Worm (Caenorhabditis elegans) whole organism, midembryonic: ENCODE data around the gene penr-1.

ENCODE experiments used
- T22C8.4 ChIP-seq: fragments of 200-800 bp; sonication (Bioruptor generic); IDR thresholded peaks from 2 replicates; pipeline ENCODE4 v1.3.6; 2022; ENCODE audit warnings: missing genetic modification characterization, missing compliant biosample characterization
- cog-1 ChIP-seq: sonication (generic microtip); optimal IDR thresholded peaks from 2 replicates; lab custom pipeline; 2016; ENCODE audit warnings: missing genetic modification characterization, missing compliant biosample characterization
- flt-1 ChIP-seq: fragments of 200-800 bp; sonication (Bioruptor generic); IDR thresholded peaks from 2 replicates; pipeline ENCODE4 v1.3.6; 2022; ENCODE audit warnings: missing genetic modification characterization, missing compliant biosample characterization
- klf-2 ChIP-seq: fragments of 200-800 bp; sonication (Bioruptor generic); conservative IDR thresholded peaks from 2 replicates; pipeline ENCODE4 v1.3.6; 2022; ENCODE audit warnings: missing genetic modification reagents, missing genetic modification characterization, missing compliant biosample characterization
- ref-1 ChIP-seq: fragments of 200-800 bp; sonication (Bioruptor generic); conservative IDR thresholded peaks from 2 replicates; pipeline ENCODE4 v1.3.6; 2022; ENCODE audit warnings: missing genetic modification reagents, missing genetic modification characterization, missing compliant biosample characterization
- tab-1 ChIP-seq: fragments of 200-800 bp; sonication (Bioruptor generic); IDR thresholded peaks from 2 replicates; pipeline ENCODE4 v1.3.6; 2022; ENCODE audit warnings: missing genetic modification characterization, missing compliant biosample characterization
- ztf-23 ChIP-seq: fragments of 200-800 bp; sonication (Bioruptor generic); IDR thresholded peaks from 2 replicates; pipeline ENCODE4 v1.3.6; 2022; ENCODE audit warnings: missing genetic modification reagents, missing genetic modification characterization, missing compliant biosample characterization
- ztf-29 ChIP-seq: fragments of 200-800 bp; sonication (Bioruptor generic); IDR thresholded peaks from 2 replicates; pipeline ENCODE4 v1.3.6; 2022; ENCODE audit warnings: missing genetic modification reagents, missing genetic modification characterization, missing compliant biosample characterization

- TF ChIP-seq cog-1 (tag; lab: Kevin White, UChicago) = no peak
- TF ChIP-seq ztf-23 (GFP tag; lab: Robert Waterston, UW) = no peak
- TF ChIP-seq flt-1 = no peak
- TF ChIP-seq T22C8.4 (GFP tag; lab: Robert Waterston, UW) = no peak
- no peak for TF ChIP-seq klf-2
- TF ChIP-seq tab-1 = no peak
- no peak for TF ChIP-seq ref-1 (GFP tag; lab: Robert Waterston, UW)
- TF ChIP-seq ztf-29 (GFP tag; lab: Robert Waterston, UW) = no peak
Observed at ce11 chrV:5278001-5278400, 8.7 kb downstream of the penr-1 start, which contains the start of gene B0238.9.
